Fruit fly (Drosophila melanogaster) whole organism, embryonic: ENCODE data around the gene CG10132.
A peak's percentile ranks its signal among the peaks of the same experiment; 100 is the strongest.

Experiments
- Atf3 ChIP-seq: fragments of 200-800 bp; sonication (Bioruptor generic); optimal IDR thresholded peaks from 3 replicates; lab custom pipeline; 2016; ENCODE audit warnings: missing biosample characterization, missing genetic modification characterization
- Atf6 ChIP-seq: fragments of 200-800 bp; sonication (Bioruptor generic); IDR thresholded peaks from 2 replicates; pipeline ENCODE4 v1.3.6; 2022; ENCODE audit warnings: missing biosample characterization, missing genetic modification characterization
- Bgb ChIP-seq: fragments of 200-800 bp; sonication (Bioruptor generic); IDR thresholded peaks from 2 replicates; pipeline ENCODE4 v1.3.6; 2022; ENCODE audit warnings: missing biosample characterization, missing genetic modification characterization; ENCODE audit not compliant: partially characterized antibody
- CG10147 ChIP-seq: fragments of 200-800 bp; sonication (Bioruptor generic); optimal IDR thresholded peaks from 2 replicates; lab custom pipeline; 2019; ENCODE audit warnings: missing biosample characterization, mild to moderate bottlenecking, missing genetic modification characterization, moderate library complexity
- CG10366 ChIP-seq: fragments of 200-800 bp; sonication (Bioruptor generic); IDR thresholded peaks from 2 replicates; pipeline ENCODE4 v1.3.6; 2022; ENCODE audit warnings: missing biosample characterization, missing genetic modification characterization
- CG10431 ChIP-seq: fragments of 200-800 bp; sonication (Bioruptor generic); optimal IDR thresholded peaks from 3 replicates; lab custom pipeline; 2018; ENCODE audit warnings: missing biosample characterization, mild to moderate bottlenecking, missing genetic modification characterization
- CG10979 ChIP-seq: fragments of 200-800 bp; sonication (Bioruptor generic); optimal IDR thresholded peaks from 2 replicates; lab custom pipeline; 2018; ENCODE audit warnings: missing biosample characterization, mild to moderate bottlenecking, missing genetic modification characterization, moderate library complexity
- CG12659 ChIP-seq: fragments of 200-800 bp; sonication (Bioruptor generic); optimal IDR thresholded peaks from 3 replicates; lab custom pipeline; 2017; ENCODE audit warnings: mild to moderate bottlenecking, missing biosample characterization, missing genetic modification reagents, missing genetic modification characterization
- CG13296 ChIP-seq: fragments of 200-800 bp; sonication (Bioruptor generic); optimal IDR thresholded peaks from 3 replicates; lab custom pipeline; 2018; ENCODE audit warnings: missing biosample characterization, mild to moderate bottlenecking, missing genetic modification characterization
- CG14441 ChIP-seq: fragments of 200-800 bp; sonication (Bioruptor generic); IDR thresholded peaks from 2 replicates; pipeline ENCODE4 v1.3.6; 2022; ENCODE audit warnings: missing biosample characterization, missing genetic modification characterization
- CG14710 ChIP-seq: fragments of 200-800 bp; sonication (Bioruptor generic); optimal IDR thresholded peaks from 3 replicates; lab custom pipeline; 2019; ENCODE audit warnings: missing biosample characterization, mild to moderate bottlenecking, missing genetic modification characterization, moderate library complexity
- CG2116 ChIP-seq: fragments of 200-800 bp; sonication (Bioruptor generic); optimal IDR thresholded peaks from 3 replicates; lab custom pipeline; 2018; ENCODE audit warnings: missing biosample characterization, mild to moderate bottlenecking, missing genetic modification characterization
- CG31224 ChIP-seq: fragments of 200-800 bp; sonication (Bioruptor generic); IDR thresholded peaks from 2 replicates; pipeline ENCODE4 v1.3.6; 2022; ENCODE audit warnings: missing biosample characterization, missing genetic modification characterization
- CG34422 ChIP-seq: fragments of 200-800 bp; sonication (Bioruptor generic); IDR thresholded peaks from 3 replicates; pipeline ENCODE4 v1.3.6; 2022; ENCODE audit warnings: missing biosample characterization, missing genetic modification characterization
- CG7745 ChIP-seq: fragments of 200-800 bp; sonication (Bioruptor generic); optimal IDR thresholded peaks from 2 replicates; lab custom pipeline; 2018; ENCODE audit warnings: missing biosample characterization, mild to moderate bottlenecking, missing genetic modification characterization, moderate library complexity
- CG8924 ChIP-seq: fragments of 200-800 bp; optimal IDR thresholded peaks from 3 replicates; lab custom pipeline; 2019; ENCODE audit warnings: missing biosample characterization, mild to moderate bottlenecking, missing genetic modification characterization, moderate library complexity
- CG9215 ChIP-seq: fragments of 200-800 bp; sonication (Bioruptor generic); IDR thresholded peaks from 2 replicates; pipeline ENCODE4 v1.3.6; 2022; ENCODE audit warnings: missing biosample characterization, missing genetic modification characterization
- Dll ChIP-seq: fragments of 200-800 bp; sonication (Bioruptor generic); IDR thresholded peaks from 4 replicates; pipeline ENCODE4 v1.3.6; 2022; ENCODE audit warnings: missing biosample characterization, missing genetic modification characterization; ENCODE audit not compliant: partially characterized antibody
- Dp ChIP-seq: fragments of 200-800 bp; sonication (Bioruptor generic); optimal IDR thresholded peaks from 2 replicates; lab custom pipeline; 2018; ENCODE audit warnings: missing biosample characterization, mild to moderate bottlenecking, missing genetic modification characterization, moderate library complexity
- E2f2 ChIP-seq: fragments of 200-800 bp; sonication (Bioruptor generic); IDR thresholded peaks from 2 replicates; pipeline ENCODE4 v1.3.6; 2022; ENCODE audit warnings: missing biosample characterization, missing genetic modification characterization
- Fer1 ChIP-seq: fragments of 200-800 bp; sonication (Bioruptor generic); optimal IDR thresholded peaks from 2 replicates; lab custom pipeline; 2017; ENCODE audit warnings: missing biosample characterization, mild to moderate bottlenecking, missing genetic modification characterization
- Hr3 ChIP-seq: fragments of 200-800 bp; sonication (Bioruptor generic); optimal IDR thresholded peaks from 3 replicates; lab custom pipeline; 2016; ENCODE audit warnings: missing biosample characterization, missing genetic modification characterization
- Med ChIP-seq: fragments of 200-800 bp; sonication (Bioruptor generic); peaks from one replicate; lab custom pipeline; 2016; ENCODE audit warnings: missing biosample characterization, missing genetic modification characterization, mild to moderate bottlenecking, inconsistent platforms, moderate library complexity
- NfI ChIP-seq: fragments of 200-800 bp; sonication (Bioruptor generic); optimal IDR thresholded peaks from 3 replicates; lab custom pipeline; 2018; ENCODE audit warnings: missing biosample characterization, mild to moderate bottlenecking, missing genetic modification characterization, moderate library complexity
- Ptx1 ChIP-seq: fragments of 200-800 bp; sonication (Bioruptor generic); IDR thresholded peaks from 2 replicates; pipeline ENCODE4 v1.3.6; 2022; ENCODE audit warnings: missing biosample characterization, missing genetic modification characterization
- Rfx ChIP-seq: fragments of 200-800 bp; sonication (Bioruptor generic); IDR thresholded peaks from 2 replicates; pipeline ENCODE4 v1.3.6; 2022; ENCODE audit warnings: missing biosample characterization, missing genetic modification characterization
- Six4 ChIP-seq: fragments of 200-800 bp; sonication (Bioruptor generic); optimal IDR thresholded peaks from 2 replicates; lab custom pipeline; 2016; ENCODE audit warnings: missing biosample characterization, missing genetic modification characterization
- Taf1 ChIP-seq: fragments of 200-800 bp; sonication (Bioruptor generic); IDR thresholded peaks from 2 replicates; pipeline ENCODE4 v1.3.6; 2022; ENCODE audit warnings: missing biosample characterization, missing genetic modification characterization
- Xbp1 ChIP-seq: fragments of 200-800 bp; sonication (Bioruptor generic); optimal IDR thresholded peaks from 3 replicates; lab custom pipeline; 2016; ENCODE audit warnings: missing biosample characterization, mild to moderate bottlenecking, missing genetic modification characterization
- Xrp1 ChIP-seq: fragments of 200-800 bp; sonication (Bioruptor generic); IDR thresholded peaks from 2 replicates; pipeline ENCODE4 v1.3.6; 2022; ENCODE audit warnings: missing biosample characterization, missing genetic modification characterization
- chn ChIP-seq: fragments of 200-800 bp; sonication (Bioruptor generic); optimal IDR thresholded peaks from 2 replicates; lab custom pipeline; 2016; ENCODE audit warnings: missing biosample characterization, missing genetic modification characterization
- corto ChIP-seq: fragments of 200-800 bp; sonication (Bioruptor generic); optimal IDR thresholded peaks from 2 replicates; lab custom pipeline; 2016; ENCODE audit warnings: missing biosample characterization, mild to moderate bottlenecking, missing genetic modification characterization, moderate library complexity
- crp ChIP-seq, 2 experiments: fragments of 200-800 bp; sonication (Bioruptor generic); optimal IDR thresholded peaks; 2 replicates in 1 of 2; 3 replicates in 1 of 2; lab custom pipeline; 2017; ENCODE audit warnings: missing biosample characterization in 2 of 2, missing genetic modification characterization in 2 of 2, mild to moderate bottlenecking in 1 of 2, moderate library complexity in 1 of 2
- dati ChIP-seq: fragments of 200-800 bp; sonication (Bioruptor generic); IDR thresholded peaks from 2 replicates; pipeline ENCODE4 v1.3.6; 2022; ENCODE audit warnings: missing biosample characterization, missing genetic modification characterization
- dpn ChIP-seq, 2 experiments: fragments of 200-800 bp; sonication (Bioruptor generic); optimal IDR thresholded peaks; 3 replicates each; lab custom pipeline; 2016; ENCODE audit warnings: missing biosample characterization in 2 of 2, missing genetic modification characterization in 2 of 2
- kah ChIP-seq: fragments of 200-800 bp; sonication (Bioruptor generic); optimal IDR thresholded peaks from 2 replicates; lab custom pipeline; 2018; ENCODE audit warnings: missing biosample characterization, mild to moderate bottlenecking, missing genetic modification characterization
- knrl ChIP-seq: fragments of 200-800 bp; sonication (Bioruptor generic); IDR thresholded peaks from 3 replicates; pipeline ENCODE4 v1.3.6; 2022; ENCODE audit warnings: missing biosample characterization, missing genetic modification characterization; ENCODE audit not compliant: partially characterized antibody
- nmo ChIP-seq: fragments of 200-800 bp; sonication (Bioruptor generic); optimal IDR thresholded peaks from 2 replicates; lab custom pipeline; 2018; ENCODE audit warnings: missing biosample characterization, mild to moderate bottlenecking, missing genetic modification characterization, moderate library complexity
- odd ChIP-seq: fragments of 200-800 bp; sonication (Bioruptor generic); optimal IDR thresholded peaks from 2 replicates; lab custom pipeline; 2017; ENCODE audit warnings: missing biosample characterization, mild to moderate bottlenecking, missing genetic modification characterization
- phol ChIP-seq: fragments of 200-800 bp; sonication (Bioruptor generic); optimal IDR thresholded peaks from 3 replicates; lab custom pipeline; 2018; ENCODE audit warnings: missing biosample characterization, mild to moderate bottlenecking, missing genetic modification characterization, moderate library complexity
- pzg ChIP-seq: fragments of 200-800 bp; sonication (Bioruptor generic); optimal IDR thresholded peaks from 3 replicates; lab custom pipeline; 2018; ENCODE audit warnings: missing biosample characterization, mild to moderate bottlenecking, missing genetic modification characterization, moderate library complexity
- ranshi ChIP-seq: fragments of 200-800 bp; sonication (Bioruptor generic); IDR thresholded peaks from 2 replicates; pipeline ENCODE4 v1.3.6; 2022; ENCODE audit warnings: missing biosample characterization, missing genetic modification characterization
- seq ChIP-seq: fragments of 200-800 bp; sonication (Bioruptor generic); IDR thresholded peaks from 2 replicates; pipeline ENCODE4 v1.3.6; 2022; ENCODE audit warnings: missing biosample characterization, missing genetic modification characterization
- slbo ChIP-seq: fragments of 200-800 bp; sonication (Bioruptor generic); IDR thresholded peaks from 2 replicates; pipeline ENCODE4 v1.3.6; 2022; ENCODE audit warnings: missing biosample characterization, missing genetic modification characterization
- sob ChIP-seq: fragments of 200-800 bp; sonication (Bioruptor generic); IDR thresholded peaks from 2 replicates; pipeline ENCODE4 v1.3.6; 2022; ENCODE audit warnings: missing biosample characterization, missing genetic modification characterization
- sqz ChIP-seq: fragments of 200-800 bp; sonication (Bioruptor generic); optimal IDR thresholded peaks from 3 replicates; lab custom pipeline; 2018; ENCODE audit warnings: missing biosample characterization, mild to moderate bottlenecking, missing genetic modification characterization
- stwl ChIP-seq: fragments of 200-800 bp; sonication (Bioruptor generic); optimal IDR thresholded peaks from 3 replicates; lab custom pipeline; 2018; ENCODE audit warnings: missing biosample characterization, mild to moderate bottlenecking, missing genetic modification characterization, moderate library complexity
- unc-4 ChIP-seq: fragments of 200-800 bp; sonication (Bioruptor generic); IDR thresholded peaks from 2 replicates; pipeline ENCODE4 v1.3.6; 2022; ENCODE audit warnings: missing biosample characterization, missing genetic modification characterization; ENCODE audit not compliant: partially characterized antibody
- zen2 ChIP-seq: fragments of 200-800 bp; sonication (Bioruptor generic); IDR thresholded peaks from 3 replicates; pipeline ENCODE4 v1.3.6; 2022; ENCODE audit warnings: missing biosample characterization, missing genetic modification characterization; ENCODE audit not compliant: partially characterized antibody

The CG10132 gene

DNA sequence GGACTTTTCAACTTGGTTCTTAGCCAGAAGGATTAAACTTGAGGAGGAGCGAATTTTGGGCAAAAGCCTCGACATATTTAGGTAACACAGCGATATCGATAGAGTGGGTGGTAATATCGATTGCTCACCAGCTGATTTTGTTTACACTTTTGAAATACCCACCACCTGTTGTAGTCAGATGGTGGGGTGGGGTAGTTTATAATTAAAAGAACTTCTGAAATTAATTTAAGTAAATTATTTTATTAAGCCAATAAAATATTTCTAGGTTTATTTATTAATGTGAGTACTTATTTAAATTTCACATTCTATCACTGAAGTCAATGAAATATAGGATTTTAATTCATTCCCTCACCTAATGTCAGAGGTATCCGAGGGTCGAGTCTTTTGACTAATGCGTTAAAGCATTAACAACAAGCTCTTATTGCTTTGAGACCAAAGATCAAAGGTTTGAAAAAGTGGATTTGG lies 28.6 kb upstream of the CG10132 start, which contains the start of the genes CG10194 and CG18094 (continued):
- TF ChIP-seq CG10979: peak; percentile 32
- TF ChIP-seq seq (GFP tag; lab: Robert Waterston, UW): peak; percentile 55; the same call in 1 of the 2 replicates
- TF ChIP-seq phol (tag; lab: Kevin White, UChicago): peak; percentile 38
- TF ChIP-seq Bgb (GFP tag; lab: Robert Waterston, UW): peak; percentile 66; the same call in 1 of the 2 replicates
- peak; percentile 22 for TF ChIP-seq CG13296 (GFP tag; lab: Kevin White, UChicago)
- peak; percentile 41; the same call in 1 of the 2 replicates for TF ChIP-seq Ptx1 (GFP tag; lab: Robert Waterston, UW)
- peak; percentile 51 for TF ChIP-seq CG2116 (GFP tag; lab: Kevin White, UChicago)
- peak in 1 of 2 experiments; percentile 47 for TF ChIP-seq dpn (GFP tag; optimal IDR thresholded peaks at IDR 0.05; lab: Kevin White, UChicago)
- TF ChIP-seq CG14710 (tag; lab: Kevin White, UChicago): peak; percentile 21
- peak; percentile 72 for TF ChIP-seq zen2 (GFP tag; lab: Robert Waterston, UW)
- no peak for TF ChIP-seq Atf3 (GFP tag; lab: Kevin White, UChicago)
- TF ChIP-seq Dp (GFP tag; lab: Kevin White, UChicago): peak; percentile 44
- no peak for TF ChIP-seq CG10147 (GFP tag; lab: Kevin White, UChicago)
- peak; percentile 50; the same call in 2 of the 3 replicates for TF ChIP-seq knrl (GFP tag; lab: Robert Waterston, UW)
- TF ChIP-seq ranshi (GFP tag; lab: Robert Waterston, UW): 0 out of 2 replicates have a peak, but pooled peaks have one; percentile 19
- peak; percentile 29 to 88 for TF ChIP-seq crp (GFP tag; optimal IDR thresholded peaks at IDR 0.05; lab: Kevin White, UChicago)
- TF ChIP-seq stwl (tag; lab: Kevin White, UChicago): peak; percentile 9
- TF ChIP-seq CG14441 (GFP tag; lab: Robert Waterston, UW): peak; percentile 30; the same call in 1 of the 2 replicates
- peak; percentile 40; the same call in 1 of the 3 replicates for TF ChIP-seq CG34422 (GFP tag; lab: Robert Waterston, UW)
- TF ChIP-seq Fer1: peak; percentile 66
- TF ChIP-seq CG31224 (GFP tag; lab: Robert Waterston, UW): no peak
- peak; percentile 35 for TF ChIP-seq CG12659 (GFP tag; lab: Kevin White, UChicago)
- TF ChIP-seq sqz: no peak
- TF ChIP-seq unc-4: peak; percentile 70
- TF ChIP-seq sob: no peak
- TF ChIP-seq Xrp1 (GFP tag; lab: Robert Waterston, UW): peak; percentile 30; the same call in 1 of the 2 replicates
- TF ChIP-seq nmo (GFP tag; lab: Kevin White, UChicago): peak; percentile 47
- no peak for TF ChIP-seq odd (GFP tag; lab: Kevin White, UChicago)
- no peak for TF ChIP-seq CG10431
- 0 out of 2 replicates have a peak, but pooled peaks have one; percentile 12 for TF ChIP-seq Rfx (GFP tag; lab: Robert Waterston, UW)
- 0 out of 2 replicates have a peak, but pooled peaks have one; percentile 33 for TF ChIP-seq Atf6 (GFP tag; lab: Robert Waterston, UW)
- TF ChIP-seq Taf1: no peak
- TF ChIP-seq Dll: peak; percentile 72
- TF ChIP-seq CG8924 (tag; lab: Kevin White, UChicago): peak; percentile 18
- peak; percentile 52 for TF ChIP-seq Xbp1
- peak; percentile 100 for TF ChIP-seq kah (GFP tag; lab: Kevin White, UChicago)
- TF ChIP-seq Six4 (GFP tag; lab: Kevin White, UChicago): peak; percentile 10
- TF ChIP-seq NfI: peak; percentile 33
- TF ChIP-seq dati (GFP tag; lab: Robert Waterston, UW): no peak
- peak; percentile 11; the same call in 1 of the 2 replicates for TF ChIP-seq CG9215 (GFP tag; lab: Robert Waterston, UW)
- peak; percentile 41 for TF ChIP-seq pzg
- peak; percentile 71 for TF ChIP-seq Med
- TF ChIP-seq CG7745: peak; percentile 8
- TF ChIP-seq corto (GFP tag; lab: Kevin White, UChicago): no peak
- no peak for TF ChIP-seq CG10366
- peak; percentile 71 for TF ChIP-seq slbo (GFP tag; lab: Robert Waterston, UW)
- peak; percentile 10 for TF ChIP-seq chn (GFP tag; lab: Kevin White, UChicago)
- TF ChIP-seq Hr3: peak; percentile 57
- peak; percentile 28; the same call in 1 of the 2 replicates for TF ChIP-seq E2f2 (GFP tag; lab: Robert Waterston, UW)
